Fruit fly (Drosophila melanogaster) whole organism, embryonic: ENCODE data around the gene CG10841.
A peak's percentile ranks its signal among the peaks of the same experiment; 100 is the strongest.

Experiments used
- Atf-2 ChIP-seq: fragments of 200-800 bp; sonication (Bioruptor generic); optimal IDR thresholded peaks from 2 replicates; lab custom pipeline; 2016; ENCODE audit warnings: missing biosample characterization, missing genetic modification characterization
- Awh ChIP-seq: fragments of 200-800 bp; sonication (Bioruptor generic); IDR thresholded peaks from 2 replicates; pipeline ENCODE4, ENCODE4 v1.3.6; 2022; ENCODE audit warnings: missing biosample characterization, missing genetic modification characterization
- C15 ChIP-seq: fragments of 200-800 bp; sonication (Bioruptor generic); IDR thresholded peaks from 3 replicates; pipeline ENCODE4 v1.3.6; 2022; ENCODE audit warnings: missing biosample characterization, missing genetic modification characterization
- CG10543 ChIP-seq: fragments of 200-800 bp; sonication (Bioruptor generic); optimal IDR thresholded peaks from 3 replicates; lab custom pipeline; 2017; ENCODE audit warnings: missing biosample characterization, mild to moderate bottlenecking, missing genetic modification characterization, moderate library complexity
- CG11456 ChIP-seq: fragments of 200-800 bp; sonication (Bioruptor generic); IDR thresholded peaks from 3 replicates; pipeline ENCODE4 v1.3.6; 2022; ENCODE audit warnings: missing biosample characterization, missing genetic modification characterization
- CG1233 ChIP-seq: fragments of 200-800 bp; sonication (Bioruptor generic); optimal IDR thresholded peaks from 4 replicates; lab custom pipeline; 2018; ENCODE audit warnings: missing biosample characterization, mild to moderate bottlenecking, missing genetic modification characterization
- CG12769 ChIP-seq: fragments of 200-800 bp; sonication (Bioruptor generic); optimal IDR thresholded peaks from 2 replicates; lab custom pipeline; 2019; ENCODE audit warnings: missing biosample characterization, mild to moderate bottlenecking, missing genetic modification characterization, moderate library complexity
- CG14965 ChIP-seq: fragments of 200-800 bp; sonication (Bioruptor generic); optimal IDR thresholded peaks from 2 replicates; lab custom pipeline; 2016; ENCODE audit warnings: missing biosample characterization, missing genetic modification characterization, borderline replicate concordance
- CG17328 ChIP-seq: fragments of 200-800 bp; sonication (Bioruptor generic); IDR thresholded peaks from 2 replicates; pipeline ENCODE4 v1.3.6; 2022; ENCODE audit warnings: missing biosample characterization, missing genetic modification characterization
- CG2120 ChIP-seq: fragments of 200-800 bp; sonication (Bioruptor generic); optimal IDR thresholded peaks from 3 replicates; lab custom pipeline; 2016; ENCODE audit warnings: missing biosample characterization, missing genetic modification characterization
- CG31388 ChIP-seq: fragments of 200-800 bp; sonication (Bioruptor generic); optimal IDR thresholded peaks from 2 replicates; lab custom pipeline; 2016; ENCODE audit warnings: missing biosample characterization, missing genetic modification characterization
- CG4707 ChIP-seq: fragments of 200-800 bp; sonication (Bioruptor generic); optimal IDR thresholded peaks from 2 replicates; lab custom pipeline; 2018; ENCODE audit warnings: missing biosample characterization, mild to moderate bottlenecking, missing genetic modification characterization, moderate library complexity
- CG6765 ChIP-seq: fragments of 200-800 bp; sonication (Bioruptor generic); optimal IDR thresholded peaks from 3 replicates; lab custom pipeline; 2017; ENCODE audit warnings: missing biosample characterization, mild to moderate bottlenecking, missing genetic modification characterization
- CG7839 ChIP-seq: fragments of 200-800 bp; sonication (Bioruptor generic); optimal IDR thresholded peaks from 3 replicates; lab custom pipeline; 2018; ENCODE audit warnings: missing biosample characterization, mild to moderate bottlenecking, missing genetic modification characterization, moderate library complexity
- CG8281 ChIP-seq: fragments of 200-800 bp; sonication (Bioruptor generic); optimal IDR thresholded peaks from 2 replicates; lab custom pipeline; 2018; ENCODE audit warnings: missing biosample characterization, mild to moderate bottlenecking, missing genetic modification characterization, moderate library complexity
- CG9609 ChIP-seq: fragments of 200-800 bp; sonication (Bioruptor generic); optimal IDR thresholded peaks from 3 replicates; lab custom pipeline; 2016; ENCODE audit warnings: missing biosample characterization, missing genetic modification characterization
- CHES-1-like ChIP-seq: fragments of 200-800 bp; sonication (Bioruptor generic); optimal IDR thresholded peaks from 2 replicates; lab custom pipeline; 2016; ENCODE audit warnings: missing biosample characterization, missing genetic modification characterization
- Ets65A ChIP-seq: fragments of 200-800 bp; sonication (Bioruptor generic); peaks from one replicate; lab custom pipeline; 2016; ENCODE audit warnings: missing biosample characterization, missing genetic modification characterization
- HLHmδ ChIP-seq: fragments of 200-800 bp; sonication (Bioruptor generic); optimal IDR thresholded peaks from 2 replicates; lab custom pipeline; 2018; ENCODE audit warnings: missing biosample characterization, mild to moderate bottlenecking, missing genetic modification characterization, moderate library complexity
- Hr78 ChIP-seq, 2 experiments: fragments of 200-800 bp in 1 of 2; fragments of >200 bp in 1 of 2; sonication (Bioruptor generic) in 1 of 2; optimal IDR thresholded peaks; 2 replicates each; lab custom pipeline; 2017 to 2019; ENCODE audit warnings: missing biosample characterization in 2 of 2, missing genetic modification characterization in 2 of 2, mild to moderate bottlenecking in 1 of 2, moderate library complexity in 1 of 2
- Lhr ChIP-seq: fragments of 200-800 bp; sonication (Bioruptor generic); optimal IDR thresholded peaks from 3 replicates; lab custom pipeline; 2017; ENCODE audit warnings: mild to moderate bottlenecking, missing biosample characterization, missing genetic modification reagents, missing genetic modification characterization
- Mrtf ChIP-seq: fragments of 200-800 bp; sonication (Bioruptor generic); IDR thresholded peaks from 3 replicates; pipeline ENCODE4 v1.3.6; 2022; ENCODE audit warnings: missing biosample characterization, missing genetic modification characterization
- NC2β ChIP-seq: fragments of 200-800 bp; sonication (Bioruptor generic); optimal IDR thresholded peaks from 2 replicates; lab custom pipeline; 2016; ENCODE audit warnings: missing biosample characterization, missing genetic modification characterization
- NK7.1 ChIP-seq: fragments of 200-800 bp; sonication (Bioruptor generic); optimal IDR thresholded peaks from 3 replicates; lab custom pipeline; 2016; ENCODE audit warnings: missing biosample characterization, missing genetic modification characterization
- Side ChIP-seq: fragments of 200-800 bp; sonication (Bioruptor generic); optimal IDR thresholded peaks from 2 replicates; lab custom pipeline; 2016; ENCODE audit warnings: missing biosample characterization, missing genetic modification characterization
- Spps ChIP-seq: fragments of 200-800 bp; sonication (Bioruptor generic); optimal IDR thresholded peaks from 2 replicates; lab custom pipeline; 2018; ENCODE audit warnings: missing biosample characterization, mild to moderate bottlenecking, missing genetic modification characterization
- Sry-β ChIP-seq: fragments of 200-800 bp; sonication (Bioruptor generic); optimal IDR thresholded peaks from 2 replicates; lab custom pipeline; 2018; ENCODE audit warnings: missing biosample characterization, mild to moderate bottlenecking, missing genetic modification characterization, moderate library complexity
- aop ChIP-seq: fragments of 200-800 bp; sonication (Bioruptor generic); IDR thresholded peaks from 2 replicates; pipeline ENCODE4 v1.3.6; 2022; ENCODE audit warnings: missing biosample characterization, missing genetic modification characterization
- bab2 ChIP-seq: fragments of 200-800 bp; sonication (Bioruptor generic); optimal IDR thresholded peaks from 2 replicates; lab custom pipeline; 2016; ENCODE audit warnings: missing biosample characterization, missing genetic modification characterization
- bcd ChIP-seq: fragments of 200-800 bp; sonication (Bioruptor generic); optimal IDR thresholded peaks from 2 replicates; lab custom pipeline; 2017; ENCODE audit warnings: missing biosample characterization, mild to moderate bottlenecking, missing genetic modification characterization
- cas ChIP-seq: fragments of 200-800 bp; sonication (Bioruptor generic); IDR thresholded peaks from 2 replicates; pipeline ENCODE4 v1.3.6; 2022; ENCODE audit warnings: missing biosample characterization, missing genetic modification characterization
- emc ChIP-seq: fragments of 200-800 bp; sonication (Bioruptor generic); optimal IDR thresholded peaks from 2 replicates; lab custom pipeline; 2016; ENCODE audit warnings: missing biosample characterization, missing genetic modification characterization
- fd102C ChIP-seq: fragments of 200-800 bp; sonication (Bioruptor generic); optimal IDR thresholded peaks from 2 replicates; lab custom pipeline; 2018; ENCODE audit warnings: missing biosample characterization, mild to moderate bottlenecking, missing genetic modification characterization, moderate library complexity
- gsb ChIP-seq: fragments of 200-800 bp; sonication (Bioruptor generic); IDR thresholded peaks from 2 replicates; pipeline ENCODE4 v1.3.6; 2022; ENCODE audit warnings: missing biosample characterization, missing genetic modification characterization
- her ChIP-seq: fragments of 200-800 bp; sonication (Bioruptor generic); optimal IDR thresholded peaks from 2 replicates; lab custom pipeline; 2016; ENCODE audit warnings: missing biosample characterization, missing genetic modification characterization
- ken ChIP-seq: fragments of 200-800 bp; sonication (Bioruptor generic); IDR thresholded peaks from 3 replicates; pipeline ENCODE4 v1.3.6; 2022; ENCODE audit warnings: missing biosample characterization, missing genetic modification characterization
- knrl ChIP-seq: fragments of 200-800 bp; sonication (Bioruptor generic); IDR thresholded peaks from 3 replicates; pipeline ENCODE4 v1.3.6; 2022; ENCODE audit warnings: missing biosample characterization, missing genetic modification characterization; ENCODE audit not compliant: partially characterized antibody
- nom ChIP-seq: fragments of 200-800 bp; sonication (Bioruptor generic); optimal IDR thresholded peaks from 2 replicates; lab custom pipeline; 2017; ENCODE audit warnings: missing biosample characterization, missing genetic modification characterization, mild to moderate bottlenecking, moderate library complexity, missing genetic modification reagents
- oc ChIP-seq: fragments of 200-800 bp; sonication (Bioruptor generic); optimal IDR thresholded peaks from 2 replicates; lab custom pipeline; 2018; ENCODE audit warnings: missing biosample characterization, mild to moderate bottlenecking, missing genetic modification characterization, moderate library complexity
- pzg ChIP-seq: fragments of 200-800 bp; sonication (Bioruptor generic); optimal IDR thresholded peaks from 3 replicates; lab custom pipeline; 2018; ENCODE audit warnings: missing biosample characterization, mild to moderate bottlenecking, missing genetic modification characterization, moderate library complexity
- ranshi ChIP-seq: fragments of 200-800 bp; sonication (Bioruptor generic); IDR thresholded peaks from 2 replicates; pipeline ENCODE4 v1.3.6; 2022; ENCODE audit warnings: missing biosample characterization, missing genetic modification characterization
- run ChIP-seq: fragments of 200-800 bp; sonication (Bioruptor generic); optimal IDR thresholded peaks from 3 replicates; lab custom pipeline; 2018; ENCODE audit warnings: missing biosample characterization, mild to moderate bottlenecking, missing genetic modification characterization
- sens ChIP-seq: fragments of 200-800 bp; sonication (Bioruptor generic); peaks from one replicate; lab custom pipeline; 2016; ENCODE audit warnings: missing biosample characterization, missing genetic modification characterization
- slbo ChIP-seq: fragments of 200-800 bp; sonication (Bioruptor generic); IDR thresholded peaks from 2 replicates; pipeline ENCODE4 v1.3.6; 2022; ENCODE audit warnings: missing biosample characterization, missing genetic modification characterization
- slp2 ChIP-seq: fragments of 200-800 bp; sonication (Bioruptor generic); optimal IDR thresholded peaks from 2 replicates; lab custom pipeline; 2016; ENCODE audit warnings: missing biosample characterization, missing genetic modification characterization
- sqz ChIP-seq: fragments of 200-800 bp; sonication (Bioruptor generic); optimal IDR thresholded peaks from 3 replicates; lab custom pipeline; 2018; ENCODE audit warnings: missing biosample characterization, mild to moderate bottlenecking, missing genetic modification characterization
- stwl ChIP-seq: fragments of 200-800 bp; sonication (Bioruptor generic); optimal IDR thresholded peaks from 3 replicates; lab custom pipeline; 2018; ENCODE audit warnings: missing biosample characterization, mild to moderate bottlenecking, missing genetic modification characterization, moderate library complexity
- vvl ChIP-seq: fragments of 200-800 bp; sonication (Bioruptor generic); IDR thresholded peaks from 2 replicates; pipeline ENCODE4 v1.3.6; 2022; ENCODE audit warnings: missing biosample characterization, missing genetic modification characterization

The CG10841 gene

dm6 chr3R:13682994-13683623, 51.4 kb downstream of the CG10841 start (continued):
- TF ChIP-seq CG6765 (GFP tag; lab: Kevin White, UChicago) (no peak), CG1233 (GFP tag; lab: Kevin White, UChicago) (no peak), nom (peak; percentile 33), vvl (GFP tag; lab: Robert Waterston, UW) (0 out of 2 replicates have a peak, but pooled peaks have one; percentile 18), slbo (GFP tag; lab: Robert Waterston, UW) (0 out of 2 replicates have a peak, but pooled peaks have one; percentile 14), cas (GFP tag; lab: Robert Waterston, UW) (no peak), knrl (0 out of 3 replicates have a peak, but pooled peaks have one; percentile 21), pzg (GFP tag; lab: Kevin White, UChicago) (peak; percentile 63), Sry-β (no peak), Lhr (GFP tag; lab: Kevin White, UChicago) (peak; percentile 23), CG10543 (no peak), her (GFP tag; lab: Kevin White, UChicago) (no peak), bcd (no peak), CG11456 (GFP tag; lab: Robert Waterston, UW) (no peak), CG31388 (GFP tag; lab: Kevin White, UChicago) (no peak), Hr78 (GFP tag; optimal IDR thresholded peaks at IDR 0.05; lab: Kevin White, UChicago) (no peak), bab2 (no peak), ranshi (no peak), run (tag; lab: Kevin White, UChicago) (no peak), HLHmδ (GFP tag; lab: Kevin White, UChicago) (peak; percentile 61), NC2β (GFP tag; lab: Kevin White, UChicago) (no peak), gsb (GFP tag; lab: Robert Waterston, UW) (no peak)
- TF ChIP-seq, all 482 proteins: peak for 27

dm6 chr3R:13683624-13684568, 52.2 kb downstream of the CG10841 start, which contains the start of gene flfl:
TSS of gene flfl (plus strand) at chr3R:13683921.
- TF ChIP-seq Atf-2 (GFP tag; lab: Kevin White, UChicago) (no peak), CG8281 (tag; lab: Kevin White, UChicago) (no peak), CG9609 (GFP tag; lab: Kevin White, UChicago) (no peak), CG12769 (no peak), CG4707 (no peak), CG7839 (no peak), oc (tag; lab: Kevin White, UChicago) (no peak), CG17328 (no peak), NK7.1 (GFP tag; lab: Kevin White, UChicago) (no peak), CHES-1-like (GFP tag; lab: Kevin White, UChicago) (no peak), aop (no peak), CG2120 (GFP tag; lab: Kevin White, UChicago) (peak; percentile 33), Awh (no peak), Mrtf (GFP tag; lab: Robert Waterston, UW) (no peak), emc (GFP tag; lab: Kevin White, UChicago) (peak; percentile 28), run (tag; lab: Kevin White, UChicago) (no peak), stwl (tag; lab: Kevin White, UChicago) (peak; percentile 32), Side (peak; percentile 4), slp2 (GFP tag; lab: Kevin White, UChicago) (peak; percentile 18), Ets65A (GFP tag; lab: Kevin White, UChicago) (no peak), sqz (GFP tag; lab: Kevin White, UChicago) (no peak), sens (peak; percentile 78), fd102C (GFP tag; lab: Kevin White, UChicago) (no peak), gsb (GFP tag; lab: Robert Waterston, UW) (no peak), NC2β (GFP tag; lab: Kevin White, UChicago) (no peak), CG14965 (no peak), ken (GFP tag; lab: Robert Waterston, UW) (no peak), Spps (no peak), C15 (GFP tag; lab: Robert Waterston, UW) (no peak)
